Fruit fly (Drosophila melanogaster) whole organism, embryonic: Measurements from ENCODE around the gene CG14961.

Source experiments
- Blimp-1 ChIP-seq: fragments of 200-800 bp; sonication (Bioruptor generic); optimal IDR thresholded peaks from 3 replicates; lab custom pipeline; 2018; ENCODE audit warnings: missing biosample characterization, missing genetic modification characterization, mild to moderate bottlenecking, moderate library complexity, missing genetic modification reagents
- BtbVII ChIP-seq: fragments of 200-800 bp; sonication (Bioruptor generic); optimal IDR thresholded peaks from 3 replicates; lab custom pipeline; 2017; ENCODE audit warnings: missing biosample characterization, mild to moderate bottlenecking, missing genetic modification characterization
- CG10274 ChIP-seq: fragments of 200-800 bp; sonication (Bioruptor generic); optimal IDR thresholded peaks from 3 replicates; lab custom pipeline; 2017; ENCODE audit warnings: missing biosample characterization, mild to moderate bottlenecking, missing genetic modification characterization
- CG12104 ChIP-seq: fragments of 200-800 bp; sonication (Bioruptor generic); optimal IDR thresholded peaks from 3 replicates; lab custom pipeline; 2016; ENCODE audit warnings: missing biosample characterization, missing genetic modification characterization
- CG13296 ChIP-seq: fragments of 200-800 bp; sonication (Bioruptor generic); optimal IDR thresholded peaks from 3 replicates; lab custom pipeline; 2018; ENCODE audit warnings: missing biosample characterization, mild to moderate bottlenecking, missing genetic modification characterization
- CG15514 ChIP-seq: fragments of 200-800 bp; sonication (Bioruptor generic); optimal IDR thresholded peaks from 3 replicates; lab custom pipeline; 2017; ENCODE audit warnings: missing biosample characterization, missing genetic modification characterization, mild to moderate bottlenecking, moderate library complexity, missing genetic modification reagents
- CG1792 ChIP-seq: fragments of 200-800 bp; sonication (Bioruptor generic); optimal IDR thresholded peaks from 2 replicates; lab custom pipeline; 2016; ENCODE audit warnings: missing biosample characterization, missing genetic modification characterization
- CG33557 ChIP-seq: fragments of 200-800 bp; sonication (Bioruptor generic); optimal IDR thresholded peaks from 2 replicates; lab custom pipeline; 2019; ENCODE audit warnings: missing biosample characterization, mild to moderate bottlenecking, missing genetic modification characterization, moderate library complexity
- CG34224 ChIP-seq: fragments of 200-800 bp; sonication (Bioruptor generic); IDR thresholded peaks from 3 replicates; pipeline ENCODE4 v1.3.6; 2022; ENCODE audit warnings: missing biosample characterization, missing genetic modification characterization; ENCODE audit not compliant: partially characterized antibody
- CG4707 ChIP-seq: fragments of 200-800 bp; sonication (Bioruptor generic); optimal IDR thresholded peaks from 2 replicates; lab custom pipeline; 2018; ENCODE audit warnings: missing biosample characterization, mild to moderate bottlenecking, missing genetic modification characterization, moderate library complexity
- CG8359 ChIP-seq: fragments of 200-800 bp; sonication (Bioruptor generic); optimal IDR thresholded peaks from 2 replicates; lab custom pipeline; 2017; ENCODE audit warnings: missing biosample characterization, mild to moderate bottlenecking, missing genetic modification characterization, borderline replicate concordance
- CG8478 ChIP-seq: fragments of >200 bp; optimal IDR thresholded peaks from 2 replicates; lab custom pipeline; 2018
- Dref ChIP-seq: fragments of 200-800 bp; sonication (Bioruptor generic); IDR thresholded peaks from 2 replicates; pipeline ENCODE4 v1.3.6; 2022; ENCODE audit warnings: missing biosample characterization, missing genetic modification characterization
- E2f1 ChIP-seq: fragments of 200-800 bp; sonication (Bioruptor generic); IDR thresholded peaks from 2 replicates; pipeline ENCODE4 v1.3.6; 2022; ENCODE audit warnings: missing biosample characterization, missing genetic modification characterization
- Ets97D ChIP-seq: fragments of 200-800 bp; sonication (Bioruptor generic); optimal IDR thresholded peaks from 3 replicates; lab custom pipeline; 2016; ENCODE audit warnings: missing biosample characterization, missing genetic modification characterization
- Fer3 ChIP-seq: fragments of 200-800 bp; sonication (Bioruptor generic); optimal IDR thresholded peaks from 2 replicates; lab custom pipeline; 2018; ENCODE audit warnings: missing biosample characterization, mild to moderate bottlenecking, missing genetic modification characterization, moderate library complexity
- Gug ChIP-seq: fragments of 200-800 bp; sonication (Bioruptor generic); IDR thresholded peaks from 4 replicates; pipeline ENCODE4 v1.3.6; 2022; ENCODE audit warnings: missing biosample characterization, missing genetic modification characterization
- HLH3B ChIP-seq: fragments of 200-800 bp; sonication (Bioruptor generic); IDR thresholded peaks from 2 replicates; pipeline ENCODE4 v1.3.6; 2022; ENCODE audit warnings: missing biosample characterization, missing genetic modification characterization
- HLH54F ChIP-seq: fragments of 200-800 bp; sonication (Bioruptor generic); optimal IDR thresholded peaks from 3 replicates; lab custom pipeline; 2016; ENCODE audit warnings: missing biosample characterization, missing genetic modification characterization
- Hr78 ChIP-seq, 2 experiments: fragments of 200-800 bp in 1 of 2; fragments of >200 bp in 1 of 2; sonication (Bioruptor generic) in 1 of 2; optimal IDR thresholded peaks; 2 replicates each; lab custom pipeline; 2017 to 2019; ENCODE audit warnings: missing biosample characterization in 2 of 2, missing genetic modification characterization in 2 of 2, mild to moderate bottlenecking in 1 of 2, moderate library complexity in 1 of 2
- Med ChIP-seq: fragments of 200-800 bp; sonication (Bioruptor generic); peaks from one replicate; lab custom pipeline; 2016; ENCODE audit warnings: missing biosample characterization, missing genetic modification characterization, mild to moderate bottlenecking, inconsistent platforms, moderate library complexity
- Scr ChIP-seq: fragments of 200-800 bp; sonication (Bioruptor generic); IDR thresholded peaks from 2 replicates; pipeline ENCODE4 v1.3.6; 2022; ENCODE audit warnings: missing biosample characterization, missing genetic modification characterization; ENCODE audit not compliant: partially characterized antibody
- ap ChIP-seq: fragments of 200-800 bp; sonication (Bioruptor generic); IDR thresholded peaks from 2 replicates; pipeline ENCODE4 v1.3.6; 2022; ENCODE audit warnings: missing biosample characterization, missing genetic modification characterization
- bbx ChIP-seq: fragments of 200-800 bp; sonication (Bioruptor generic); IDR thresholded peaks from 2 replicates; pipeline ENCODE4 v1.3.6; 2022; ENCODE audit warnings: missing biosample characterization, missing genetic modification characterization; ENCODE audit not compliant: partially characterized antibody
- chinmo ChIP-seq: fragments of 200-800 bp; sonication (Bioruptor generic); IDR thresholded peaks from 4 replicates; pipeline ENCODE4 v1.3.6; 2022; ENCODE audit warnings: missing biosample characterization, missing genetic modification characterization; ENCODE audit not compliant: partially characterized antibody
- dpn ChIP-seq, 2 experiments: fragments of 200-800 bp; sonication (Bioruptor generic); optimal IDR thresholded peaks; 3 replicates each; lab custom pipeline; 2016; ENCODE audit warnings: missing biosample characterization in 2 of 2, missing genetic modification characterization in 2 of 2
- fru ChIP-seq: fragments of >200 bp; optimal IDR thresholded peaks from 2 replicates; lab custom pipeline; 2017
- gcm2 ChIP-seq: fragments of 200-800 bp; sonication (Bioruptor generic); optimal IDR thresholded peaks from 2 replicates; lab custom pipeline; 2016; ENCODE audit warnings: missing biosample characterization, missing genetic modification characterization
- gem ChIP-seq: fragments of 200-800 bp; sonication (Bioruptor generic); optimal IDR thresholded peaks from 2 replicates; lab custom pipeline; 2019; ENCODE audit warnings: missing biosample characterization, mild to moderate bottlenecking, missing genetic modification characterization, moderate library complexity
- gfzf ChIP-seq: fragments of 200-800 bp; sonication (Bioruptor generic); optimal IDR thresholded peaks from 2 replicates; lab custom pipeline; 2016; ENCODE audit warnings: missing biosample characterization, mild to moderate bottlenecking, missing genetic modification characterization, moderate library complexity
- grau ChIP-seq: fragments of 200-800 bp; optimal IDR thresholded peaks from 3 replicates; lab custom pipeline; 2019; ENCODE audit warnings: missing biosample characterization, mild to moderate bottlenecking, missing genetic modification characterization, moderate library complexity
- hth ChIP-seq: fragments of >200 bp; optimal IDR thresholded peaks from 2 replicates; lab custom pipeline; 2017; ENCODE audit warnings: inconsistent platforms
- kni ChIP-seq: fragments of 200-800 bp; sonication (Bioruptor generic); optimal IDR thresholded peaks from 3 replicates; lab custom pipeline; 2017; ENCODE audit warnings: mild to moderate bottlenecking, missing biosample characterization, missing genetic modification reagents, missing genetic modification characterization
- knrl ChIP-seq: fragments of 200-800 bp; sonication (Bioruptor generic); IDR thresholded peaks from 3 replicates; pipeline ENCODE4 v1.3.6; 2022; ENCODE audit warnings: missing biosample characterization, missing genetic modification characterization; ENCODE audit not compliant: partially characterized antibody
- oc ChIP-seq: fragments of 200-800 bp; sonication (Bioruptor generic); optimal IDR thresholded peaks from 2 replicates; lab custom pipeline; 2018; ENCODE audit warnings: missing biosample characterization, mild to moderate bottlenecking, missing genetic modification characterization, moderate library complexity
- peb ChIP-seq: fragments of 200-800 bp; sonication (Bioruptor generic); IDR thresholded peaks from 2 replicates; pipeline ENCODE4 v1.3.6; 2022; ENCODE audit warnings: missing biosample characterization, missing genetic modification characterization
- prd ChIP-seq, 3 experiments: fragments of >200 bp in 2 of 3; fragments of 200-800 bp in 1 of 3; sonication (Bioruptor generic) in 1 of 3; optimal IDR thresholded peaks in 2 of 3; IDR thresholded peaks in 1 of 3; 2 replicates in 2 of 3; 3 replicates in 1 of 3; pipeline versions ENCODE4 v1.3.6 to Lab custom; 2017 to 2022; ENCODE audit warnings: missing biosample characterization in 1 of 3, missing genetic modification characterization in 1 of 3
- pros ChIP-seq: fragments of 200-800 bp; sonication (Bioruptor generic); optimal IDR thresholded peaks from 3 replicates; lab custom pipeline; 2019; ENCODE audit warnings: missing biosample characterization, mild to moderate bottlenecking, missing genetic modification characterization, moderate library complexity
- sima ChIP-seq: fragments of 200-800 bp; sonication (Bioruptor generic); optimal IDR thresholded peaks from 2 replicates; lab custom pipeline; 2016; ENCODE audit warnings: missing biosample characterization, missing genetic modification characterization
- sqz ChIP-seq: fragments of 200-800 bp; sonication (Bioruptor generic); optimal IDR thresholded peaks from 3 replicates; lab custom pipeline; 2018; ENCODE audit warnings: missing biosample characterization, mild to moderate bottlenecking, missing genetic modification characterization
- vvl ChIP-seq: fragments of 200-800 bp; sonication (Bioruptor generic); IDR thresholded peaks from 2 replicates; pipeline ENCODE4 v1.3.6; 2022; ENCODE audit warnings: missing biosample characterization, missing genetic modification characterization

The CG14961 gene

dm6 chr3L:3351814-3352359 lies 22.0 kb downstream of the CG14961 start (continued):
- TF ChIP-seq HLH3B (GFP tag; lab: Robert Waterston, UW) (no peak), vvl (GFP tag; lab: Robert Waterston, UW) (0 out of 2 replicates have a peak, but pooled peaks have one; percentile 24), Scr (GFP tag; lab: Robert Waterston, UW) (no peak), pros (GFP tag; lab: Kevin White, UChicago) (peak; percentile 9), bbx (GFP tag; lab: Robert Waterston, UW) (0 out of 2 replicates have a peak, but pooled peaks have one; percentile 47)

- TF ChIP-seq Scr (GFP tag; lab: Robert Waterston, UW) (no peak), ap (GFP tag; lab: Robert Waterston, UW) (no peak), CG8478 (no peak), knrl (GFP tag; lab: Robert Waterston, UW) (no peak), Gug (GFP tag; lab: Robert Waterston, UW) (no peak), gem (tag; lab: Kevin White, UChicago) (no peak), CG1792 (GFP tag; lab: Kevin White, UChicago) (no peak), grau (tag; lab: Kevin White, UChicago) (no peak), Ets97D (GFP tag; lab: Kevin White, UChicago) (no peak), chinmo (GFP tag; lab: Robert Waterston, UW) (no peak), CG8359 (GFP tag; lab: Kevin White, UChicago) (no peak), CG12104 (GFP tag; lab: Kevin White, UChicago) (no peak), sima (GFP tag; lab: Kevin White, UChicago) (no peak), CG33557 (GFP tag; lab: Kevin White, UChicago) (peak; percentile 23), E2f1 (no peak), Blimp-1 (GFP tag; lab: Kevin White, UChicago) (peak; percentile 94), CG4707 (GFP tag; lab: Kevin White, UChicago) (peak; percentile 53), CG34224 (GFP tag; lab: Robert Waterston, UW) (no peak)
Observed at dm6 chr3L:3352516-3352915, 22.7 kb downstream of the CG14961 start.

dm6 chr3L:3353297-3353696 lies 23.4 kb downstream of the CG14961 start:
- TF ChIP-seq Med (no peak), vvl (GFP tag; lab: Robert Waterston, UW) (peak; percentile 59; the same call in 1 of the 2 replicates), HLH54F (GFP tag; lab: Kevin White, UChicago) (no peak), Fer3 (tag; lab: Kevin White, UChicago) (no peak), hth (no peak), Hr78 (GFP tag; optimal IDR thresholded peaks at IDR 0.05; lab: Kevin White, UChicago) (peak in 1 of 2 experiments; percentile 90), Dref (GFP tag; lab: Robert Waterston, UW) (no peak), prd (optimal IDR thresholded peaks at IDR 0.05; lab: Kevin White, UChicago) (no peak), prd (GFP tag; IDR thresholded peaks at IDR 0.05; lab: Robert Waterston, UW) (no peak), dpn (GFP tag; optimal IDR thresholded peaks at IDR 0.05; lab: Kevin White, UChicago) (no peak), CG13296 (GFP tag; lab: Kevin White, UChicago) (no peak), oc (tag; lab: Kevin White, UChicago) (peak; percentile 74), fru (no peak), CG10274 (GFP tag; lab: Kevin White, UChicago) (no peak), gcm2 (GFP tag; lab: Kevin White, UChicago) (no peak), gfzf (GFP tag; lab: Kevin White, UChicago) (no peak), BtbVII (GFP tag; lab: Kevin White, UChicago) (no peak), sqz (GFP tag; lab: Kevin White, UChicago) (no peak), CG15514 (GFP tag; lab: Kevin White, UChicago) (no peak), kni (GFP tag; lab: Kevin White, UChicago) (peak; percentile 42), peb (GFP tag; lab: Robert Waterston, UW) (no peak)
